Worm (Caenorhabditis elegans): Measurements from ENCODE around the gene ZK795.2.

- TF ChIP-seq dao-5 (tag; optimal IDR thresholded peaks at IDR 0.05) (no peak), him-1 (tag; optimal IDR thresholded peaks at IDR 0.05) (no peak)
Measured at ce11 chrIV:12567176-12567892, 8.6 kb upstream of the ZK795.2 start, which contains the start of the genes hsb-1 and let-99.

Data from whole organism, L4/young adult.